Worm (Caenorhabditis elegans) whole organism, L3 larva: ENCODE data around the gene eif-3.D.

Experiments
- R02D3.7 ChIP-seq: fragments of 150-350 bp; optimal IDR thresholded peaks from 2 replicates; lab custom pipeline; 2014; ENCODE audit warnings: missing biosample characterization, missing genetic modification characterization
- aly-2 ChIP-seq: fragments of 150-350 bp; optimal IDR thresholded peaks from 2 replicates; lab custom pipeline; 2014; ENCODE audit warnings: missing biosample characterization, missing genetic modification characterization
- ceh-16 ChIP-seq: sonication (generic microtip); optimal IDR thresholded peaks from 2 replicates; lab custom pipeline; 2017; ENCODE audit warnings: missing biosample characterization, missing genetic modification characterization
- ceh-28 ChIP-seq: fragments of 150-350 bp; optimal IDR thresholded peaks from 2 replicates; lab custom pipeline; 2014; ENCODE audit warnings: missing biosample characterization, missing genetic modification reagents, missing genetic modification characterization
- ceh-82 ChIP-seq: fragments of 150-350 bp; optimal IDR thresholded peaks from 2 replicates; lab custom pipeline; 2014; ENCODE audit warnings: missing biosample characterization, missing genetic modification characterization
- ceh-9 ChIP-seq: sonication (generic microtip); optimal IDR thresholded peaks from 2 replicates; lab custom pipeline; 2018; ENCODE audit warnings: missing biosample characterization, missing genetic modification characterization
- daf-12 ChIP-seq: fragments of 150-350 bp; optimal IDR thresholded peaks from 2 replicates; lab custom pipeline; 2014; ENCODE audit warnings: missing biosample characterization, missing genetic modification reagents, missing genetic modification characterization
- egl-27 ChIP-seq: sonication (generic microtip); optimal IDR thresholded peaks from 4 replicates; lab custom pipeline; 2017; ENCODE audit warnings: missing biosample characterization, missing genetic modification reagents, missing genetic modification characterization
- egl-5 ChIP-seq: fragments of 150-350 bp; optimal IDR thresholded peaks from 2 replicates; lab custom pipeline; 2017; ENCODE audit warnings: missing biosample characterization, missing genetic modification reagents, missing genetic modification characterization, inconsistent platforms
- elt-2 ChIP-seq: sonication (generic microtip); optimal IDR thresholded peaks from 2 replicates; lab custom pipeline; 2016; ENCODE audit warnings: missing genetic modification reagents, mild to moderate bottlenecking, missing genetic modification characterization, missing compliant biosample characterization
- elt-3 ChIP-seq, 3 experiments: fragments of 150-350 bp in 1 of 3; sonication (generic microtip) in 2 of 3; optimal IDR thresholded peaks; 2 replicates in 2 of 3; 4 replicates in 1 of 3; lab custom pipeline; 2014 to 2017; ENCODE audit warnings: missing biosample characterization in 3 of 3, missing genetic modification characterization in 3 of 3
- fkh-10 ChIP-seq: sonication (generic microtip); optimal IDR thresholded peaks from 2 replicates; lab custom pipeline; 2017; ENCODE audit warnings: missing biosample characterization, missing genetic modification reagents, missing genetic modification characterization
- fos-1 ChIP-seq: fragments of 150-350 bp; optimal IDR thresholded peaks from 2 replicates; lab custom pipeline; 2014; ENCODE audit warnings: missing biosample characterization, missing genetic modification characterization
- hmg-11 ChIP-seq: sonication (generic microtip); optimal IDR thresholded peaks from 2 replicates; lab custom pipeline; 2016; ENCODE audit warnings: missing genetic modification characterization, missing compliant biosample characterization
- jun-1 ChIP-seq: fragments of 150-350 bp; optimal IDR thresholded peaks from 2 replicates; lab custom pipeline; 2014; ENCODE audit warnings: missing biosample characterization, missing genetic modification reagents, missing genetic modification characterization
- lin-15B ChIP-seq: fragments of 150-350 bp; optimal IDR thresholded peaks from 2 replicates; lab custom pipeline; 2014; ENCODE audit warnings: missing biosample characterization, missing genetic modification characterization
- lin-39 ChIP-seq: fragments of 150-350 bp; optimal IDR thresholded peaks from 2 replicates; lab custom pipeline; 2018; ENCODE audit warnings: missing biosample characterization, missing genetic modification reagents, missing genetic modification characterization
- lsy-12 ChIP-seq: sonication (generic microtip); optimal IDR thresholded peaks from 2 replicates; lab custom pipeline; 2016; ENCODE audit warnings: mild to moderate bottlenecking, missing genetic modification characterization, missing compliant biosample characterization
- nfya-1 ChIP-seq: sonication (generic microtip); optimal IDR thresholded peaks from 2 replicates; lab custom pipeline; 2017; ENCODE audit warnings: missing genetic modification characterization, mild to moderate bottlenecking, missing compliant biosample characterization, antibody characterized with exemption, moderate library complexity; ENCODE audit not compliant: insufficient read depth
- nhr-11 ChIP-seq: fragments of 150-350 bp; optimal IDR thresholded peaks from 2 replicates; lab custom pipeline; 2014; ENCODE audit warnings: missing biosample characterization, missing genetic modification characterization
- nhr-12 ChIP-seq: fragments of 150-350 bp; optimal IDR thresholded peaks from 2 replicates; lab custom pipeline; 2014; ENCODE audit warnings: missing biosample characterization, missing genetic modification characterization
- nhr-237 ChIP-seq: fragments of 150-350 bp; optimal IDR thresholded peaks from 2 replicates; lab custom pipeline; 2014; ENCODE audit warnings: missing biosample characterization, missing genetic modification characterization
- nhr-25 ChIP-seq: sonication (generic microtip); optimal IDR thresholded peaks from 2 replicates; lab custom pipeline; 2017; ENCODE audit warnings: missing biosample characterization, missing genetic modification characterization
- nhr-28 ChIP-seq: fragments of 150-350 bp; optimal IDR thresholded peaks from 2 replicates; lab custom pipeline; 2014; ENCODE audit warnings: missing biosample characterization, missing genetic modification characterization
- nhr-43 ChIP-seq: sonication (generic microtip); optimal IDR thresholded peaks from 2 replicates; lab custom pipeline; 2016; ENCODE audit warnings: mild to moderate bottlenecking, missing genetic modification characterization, missing compliant biosample characterization; ENCODE audit not compliant: poor library complexity, severe bottlenecking
- nhr-67 ChIP-seq: fragments of 150-350 bp; optimal IDR thresholded peaks from 2 replicates; lab custom pipeline; 2014; ENCODE audit warnings: missing biosample characterization, missing genetic modification characterization
- nhr-76 ChIP-seq: fragments of 150-350 bp; sonication (generic microtip); optimal IDR thresholded peaks from 5 replicates; lab custom pipeline; 2014; ENCODE audit warnings: missing biosample characterization, missing genetic modification characterization
- nhr-77 ChIP-seq: fragments of 150-350 bp; optimal IDR thresholded peaks from 2 replicates; lab custom pipeline; 2014; ENCODE audit warnings: missing biosample characterization, missing genetic modification characterization
- pha-4 ChIP-seq: fragments of 150-350 bp; optimal IDR thresholded peaks from 2 replicates; lab custom pipeline; 2014; ENCODE audit warnings: missing biosample characterization, missing genetic modification reagents, missing genetic modification characterization
- pqm-1 ChIP-seq: fragments of 150-350 bp; optimal IDR thresholded peaks from 2 replicates; lab custom pipeline; 2017; ENCODE audit warnings: missing biosample characterization, missing genetic modification characterization, inconsistent platforms
- sea-2 ChIP-seq: fragments of 150-350 bp; sonication (generic microtip); optimal IDR thresholded peaks from 4 replicates; lab custom pipeline; 2014; ENCODE audit warnings: missing biosample characterization, missing genetic modification reagents, missing genetic modification characterization
- skn-1 ChIP-seq: fragments of 150-350 bp; optimal IDR thresholded peaks from 2 replicates; lab custom pipeline; 2014; ENCODE audit warnings: missing biosample characterization, missing genetic modification characterization
- snpc-4 ChIP-seq: fragments of 150-350 bp; optimal IDR thresholded peaks from 2 replicates; lab custom pipeline; 2014; ENCODE audit warnings: missing biosample characterization, missing genetic modification characterization
- tbx-2 ChIP-seq: sonication (generic microtip); optimal IDR thresholded peaks from 2 replicates; lab custom pipeline; 2016; ENCODE audit warnings: mild to moderate bottlenecking, missing genetic modification characterization, missing compliant biosample characterization
- unc-39 ChIP-seq: sonication (generic microtip); optimal IDR thresholded peaks from 4 replicates; lab custom pipeline; 2017; ENCODE audit warnings: missing biosample characterization, missing genetic modification characterization
- unc-62 ChIP-seq: fragments of 150-350 bp; sonication (generic microtip); optimal IDR thresholded peaks from 4 replicates; lab custom pipeline; 2014; ENCODE audit warnings: missing biosample characterization, missing genetic modification reagents, missing genetic modification characterization
- zag-1 ChIP-seq: fragments of 150-350 bp; optimal IDR thresholded peaks from 2 replicates; lab custom pipeline; 2014; ENCODE audit warnings: missing biosample characterization, missing genetic modification characterization

eif-3.D gene

DNA sequence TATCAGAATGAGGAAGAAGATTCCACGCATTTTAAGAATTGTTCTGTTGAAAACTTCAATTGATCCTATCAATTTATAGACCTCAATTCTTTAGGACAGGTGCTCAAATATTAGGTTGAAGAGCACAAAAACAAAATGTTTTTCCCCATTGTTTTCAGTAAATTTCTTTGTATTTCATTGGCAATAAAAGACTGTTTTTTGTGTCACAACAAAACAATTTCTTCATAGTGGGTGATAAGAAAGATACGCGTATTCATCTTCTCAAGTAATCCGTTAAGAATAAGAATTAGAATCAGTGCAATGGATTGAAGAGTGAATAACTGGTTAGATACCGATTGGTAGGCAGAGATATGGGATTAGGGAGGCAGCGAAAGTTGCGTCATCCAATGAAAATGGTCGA lies 10.7 kb downstream of the eif-3.D start, which contains the start of gene ZK643.6:
TSS of gene ZK643.6 (minus strand) at position 101 of the 400 bp plus-strand sequence.
- TF ChIP-seq elt-2 (no peak), zag-1 (tag; lab: Kevin White, UChicago) (no peak), elt-3 (tag; optimal IDR thresholded peaks at IDR 0.05; lab: Kevin White, UChicago) (no peak)

DNA sequence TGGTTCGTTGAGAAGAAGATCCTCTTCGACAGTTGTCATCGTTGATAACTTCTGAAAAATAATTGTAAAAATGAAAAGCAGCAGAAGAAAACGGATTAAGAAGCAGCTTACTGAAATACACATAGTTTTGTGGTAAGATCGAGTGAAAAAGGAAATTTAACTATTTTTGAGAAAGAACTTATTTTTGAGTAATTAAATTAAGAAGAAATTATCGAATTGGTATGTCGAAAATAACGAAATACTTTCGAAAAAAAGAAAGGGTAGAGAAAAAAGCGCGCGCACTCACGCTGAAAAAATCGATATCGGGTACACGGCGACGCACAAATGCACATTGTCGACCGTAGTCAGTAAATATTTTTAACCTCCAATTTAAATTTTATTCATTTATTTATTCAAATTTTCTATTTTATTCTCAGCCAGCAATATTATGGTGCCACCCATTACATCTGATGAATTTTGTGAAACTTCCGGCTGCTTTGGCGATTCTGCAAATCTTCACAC lies 15.2 kb downstream of the eif-3.D start, which contains the start of the genes ZK643.5 and ZK643.2:
TSS of gene ZK643.5 (minus strand) at position 51 of the 501 bp plus-strand sequence.
TSS of gene ZK643.2 (plus strand) at position 395 of the 501 bp plus-strand sequence.
- TF ChIP-seq jun-1 (tag; lab: Kevin White, UChicago) = no peak
- TF ChIP-seq aly-2 (tag; lab: Kevin White, UChicago) = no peak
- TF ChIP-seq hmg-11 (tag; lab: Kevin White, UChicago) = peak; percentile 86
- TF ChIP-seq ceh-28 (tag; lab: Kevin White, UChicago) = peak; percentile 95
- no peak for TF ChIP-seq pqm-1 (tag; lab: Kevin White, UChicago)
- TF ChIP-seq egl-5 (tag; lab: Kevin White, UChicago) = peak; percentile 10
- no peak for TF ChIP-seq ceh-16 (tag; lab: Kevin White, UChicago)
- no peak for TF ChIP-seq lsy-12 (tag; lab: Kevin White, UChicago)
- no peak for TF ChIP-seq nhr-43 (tag; lab: Kevin White, UChicago)
- TF ChIP-seq daf-12 = no peak
- peak; percentile 14 for TF ChIP-seq elt-2
- peak; percentile 27 for TF ChIP-seq R02D3.7
- no peak for TF ChIP-seq egl-27 (tag; lab: Kevin White, UChicago)
- peak; percentile 38 for TF ChIP-seq snpc-4 (tag; lab: Kevin White, UChicago)
- TF ChIP-seq nfya-1 = peak; percentile 86
- peak; percentile 84 for TF ChIP-seq pha-4
- peak; percentile 11 for TF ChIP-seq ceh-82
- TF ChIP-seq nhr-12 = no peak
- TF ChIP-seq unc-62 (GFP tag; lab: Kevin White, UChicago) = no peak
- peak; percentile 48 for TF ChIP-seq lin-15B (tag; lab: Kevin White, UChicago)
- TF ChIP-seq, all 47 proteins: peak for 10

DNA sequence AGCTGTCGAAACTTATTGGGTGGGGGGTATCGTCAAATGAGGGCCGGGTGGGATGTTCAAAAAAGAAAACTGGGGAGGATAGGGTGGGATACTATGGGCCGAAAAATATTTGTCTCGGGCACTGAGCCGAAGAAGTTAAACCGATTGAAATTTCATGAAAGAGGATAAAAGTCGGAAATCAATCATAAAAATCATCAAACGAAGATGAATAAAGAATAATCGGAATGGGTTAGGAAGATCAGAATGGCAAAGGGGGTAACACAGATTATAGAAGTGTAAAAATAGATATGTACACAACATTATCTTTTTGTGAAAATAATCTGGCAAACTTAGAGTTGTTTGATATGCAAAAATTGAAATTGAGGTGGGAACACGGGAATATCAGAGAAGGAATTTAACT lies 15.8 kb downstream of the eif-3.D start:
- no peak for TF ChIP-seq unc-39 (tag; lab: Kevin White, UChicago)

ce11 chrIII:8949147-8949546 lies 22.2 kb downstream of the eif-3.D start:
- no peak for TF ChIP-seq fos-1 (tag; lab: Kevin White, UChicago)
- TF ChIP-seq fkh-10 = peak; percentile 56
- no peak for TF ChIP-seq nhr-28
- no peak for TF ChIP-seq nhr-76 (tag; lab: Kevin White, UChicago)
- TF ChIP-seq jun-1 (tag; lab: Kevin White, UChicago) = no peak

DNA sequence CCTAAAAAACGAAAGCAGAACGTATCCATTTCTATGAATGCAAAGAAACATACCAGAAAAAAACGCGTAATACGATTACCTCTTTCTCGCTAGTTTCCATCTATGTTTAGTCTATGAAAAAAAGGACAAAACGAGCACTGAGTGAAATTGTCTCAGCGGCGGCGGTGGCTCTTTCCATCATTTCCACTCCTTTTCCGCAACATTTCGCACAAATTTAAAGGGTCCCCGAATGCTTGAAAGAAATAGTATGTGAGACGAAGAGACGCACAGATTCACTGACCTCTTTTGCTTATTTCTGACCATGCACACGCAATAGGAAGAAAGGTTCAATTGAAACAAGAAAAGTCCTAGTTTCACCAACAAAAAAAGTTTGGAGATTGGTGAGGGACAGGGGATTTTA lies 25.1 kb downstream of the eif-3.D start:
- TF ChIP-seq snpc-4 (tag; lab: Kevin White, UChicago) (no peak), nhr-12 (no peak), lsy-12 (tag; lab: Kevin White, UChicago) (no peak)

ce11 chrIII:8944357-8944756 lies 27.0 kb downstream of the eif-3.D start, which contains the start of gene dhrr-1:
dhrr-1 (plus strand) TSS chrIII:8944657.
- TF ChIP-seq lsy-12 (tag; lab: Kevin White, UChicago) (no peak), zag-1 (tag; lab: Kevin White, UChicago) (no peak), daf-12 (no peak), ceh-82 (no peak), nhr-43 (tag; lab: Kevin White, UChicago) (no peak), ceh-9 (no peak), snpc-4 (tag; lab: Kevin White, UChicago) (no peak), sea-2 (GFP tag; lab: Kevin White, UChicago) (no peak)

DNA sequence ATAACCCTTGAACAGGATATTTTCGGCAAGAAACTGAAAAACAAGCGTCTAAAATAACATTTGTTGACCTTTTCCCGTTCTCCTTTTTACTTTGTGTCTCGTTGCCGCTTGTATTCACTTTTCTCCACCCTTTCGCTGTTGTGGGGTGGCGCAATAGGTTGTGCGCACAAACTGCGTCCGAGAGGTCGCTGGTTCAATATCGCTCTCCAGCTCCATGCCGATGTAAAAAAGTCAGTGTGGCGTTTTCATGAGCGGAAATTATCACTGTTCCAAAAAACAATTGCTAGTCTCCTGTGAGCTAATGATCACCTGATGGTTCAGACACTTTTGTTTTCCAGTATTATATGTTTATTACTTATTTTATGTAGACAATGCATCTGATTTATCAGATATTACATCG lies 33.8 kb downstream of the eif-3.D start:
- peak; percentile 39 for TF ChIP-seq lin-15B (tag; lab: Kevin White, UChicago)
- no peak for TF ChIP-seq ceh-16 (tag; lab: Kevin White, UChicago)
- peak; percentile 41 for TF ChIP-seq snpc-4 (tag; lab: Kevin White, UChicago)
- TF ChIP-seq lsy-12 (tag; lab: Kevin White, UChicago) = peak; percentile 65
- TF ChIP-seq nhr-237 (tag; lab: Kevin White, UChicago) = no peak
- peak; percentile 82 for TF ChIP-seq lin-39 (tag; lab: Kevin White, UChicago)
- TF ChIP-seq nhr-67 = no peak
- TF ChIP-seq skn-1 = peak; percentile 78
- no peak for TF ChIP-seq elt-3 (tag; optimal IDR thresholded peaks at IDR 0.05; lab: Kevin White, UChicago)
- TF ChIP-seq nhr-11 (tag; lab: Kevin White, UChicago) = no peak
- peak; percentile 67 for TF ChIP-seq tbx-2 (tag; lab: Kevin White, UChicago)
- TF ChIP-seq egl-5 (tag; lab: Kevin White, UChicago) = peak; percentile 57
- TF ChIP-seq daf-12 = no peak
- peak; percentile 72 for TF ChIP-seq nhr-43 (tag; lab: Kevin White, UChicago)
- TF ChIP-seq hmg-11 (tag; lab: Kevin White, UChicago) = peak; percentile 90
- TF ChIP-seq nhr-77 (tag; lab: Kevin White, UChicago) = no peak
- TF ChIP-seq aly-2 (tag; lab: Kevin White, UChicago) = no peak
- peak; percentile 9 for TF ChIP-seq ceh-82
- no peak for TF ChIP-seq zag-1 (tag; lab: Kevin White, UChicago)
- peak; percentile 26 for TF ChIP-seq nhr-25
- peak; percentile 71 for TF ChIP-seq nfya-1
- no peak for TF ChIP-seq nhr-28
- TF ChIP-seq unc-39 (tag; lab: Kevin White, UChicago) = no peak
- peak; percentile 62 for TF ChIP-seq elt-2
